Fruit fly (Drosophila melanogaster) whole organism, adult: ENCODE results near the gene CG7215.
A peak's percentile ranks its signal among the peaks of the same experiment; 100 is the strongest.

Source experiments
- CG11617 ChIP-seq: fragments of 200-800 bp; sonication (Bioruptor generic); optimal IDR thresholded peaks from 2 replicates; lab custom pipeline; 2017; ENCODE audit warnings: mild to moderate bottlenecking, missing biosample characterization, missing genetic modification reagents, missing genetic modification characterization
- CG12768 ChIP-seq: fragments of 200-800 bp; sonication (Bioruptor generic); optimal IDR thresholded peaks from 2 replicates; lab custom pipeline; 2017; ENCODE audit warnings: missing biosample characterization, missing genetic modification characterization, mild to moderate bottlenecking, moderate library complexity, missing genetic modification reagents
- CG14711 ChIP-seq: fragments of 200-800 bp; sonication (Bioruptor generic); optimal IDR thresholded peaks from 2 replicates; lab custom pipeline; 2018; ENCODE audit warnings: missing biosample characterization, mild to moderate bottlenecking, missing genetic modification characterization, moderate library complexity
- CG1620 ChIP-seq: fragments of 200-800 bp; sonication (Bioruptor generic); optimal IDR thresholded peaks from 2 replicates; lab custom pipeline; 2016; ENCODE audit warnings: missing biosample characterization, missing genetic modification characterization
- CG33017 ChIP-seq: fragments of 200-800 bp; sonication (Bioruptor generic); optimal IDR thresholded peaks from 2 replicates; lab custom pipeline; 2018; ENCODE audit warnings: missing biosample characterization, mild to moderate bottlenecking, missing genetic modification characterization, moderate library complexity
- CG5204 ChIP-seq: fragments of 200-800 bp; sonication (Bioruptor generic); optimal IDR thresholded peaks from 2 replicates; lab custom pipeline; 2016; ENCODE audit warnings: missing biosample characterization, missing genetic modification characterization
- CG7045 ChIP-seq: fragments of 200-800 bp; sonication (Bioruptor generic); optimal IDR thresholded peaks from 2 replicates; lab custom pipeline; 2017; ENCODE audit warnings: missing biosample characterization, mild to moderate bottlenecking, missing genetic modification characterization
- CG7101 ChIP-seq: fragments of 200-800 bp; sonication (Bioruptor generic); optimal IDR thresholded peaks from 2 replicates; lab custom pipeline; 2018; ENCODE audit warnings: missing biosample characterization, mild to moderate bottlenecking, missing genetic modification characterization, moderate library complexity
- Clk ChIP-seq: fragments of 200-800 bp; sonication (Bioruptor generic); optimal IDR thresholded peaks from 2 replicates; lab custom pipeline; 2017; ENCODE audit warnings: missing biosample characterization, missing genetic modification characterization
- Crg-1 ChIP-seq: fragments of 200-800 bp; sonication (Bioruptor generic); optimal IDR thresholded peaks from 2 replicates; lab custom pipeline; 2016; ENCODE audit warnings: missing biosample characterization, missing genetic modification characterization
- Hr96 ChIP-seq: fragments of 200-800 bp; sonication (Bioruptor generic); optimal IDR thresholded peaks from 2 replicates; lab custom pipeline; 2016; ENCODE audit warnings: missing biosample characterization, missing genetic modification characterization
- Mnt ChIP-seq: fragments of 200-800 bp; sonication (Bioruptor generic); optimal IDR thresholded peaks from 2 replicates; lab custom pipeline; 2016; ENCODE audit warnings: missing biosample characterization, mild to moderate bottlenecking, missing genetic modification characterization
- bab1 ChIP-seq: fragments of 200-800 bp; sonication (Bioruptor generic); optimal IDR thresholded peaks from 3 replicates; lab custom pipeline; 2019; ENCODE audit warnings: missing biosample characterization, mild to moderate bottlenecking, missing genetic modification characterization, moderate library complexity
- cic ChIP-seq: fragments of 200-800 bp; sonication (Bioruptor generic); optimal IDR thresholded peaks from 2 replicates; lab custom pipeline; 2017; ENCODE audit warnings: missing biosample characterization, mild to moderate bottlenecking, missing genetic modification characterization, moderate library complexity
- cnc ChIP-seq, 2 experiments: fragments of >200 bp; optimal IDR thresholded peaks; 2 replicates each; lab custom pipeline; 2017
- kay ChIP-seq: fragments of 200-800 bp; sonication (Bioruptor generic); peaks from one replicate; lab custom pipeline; 2016; ENCODE audit warnings: missing biosample characterization, missing genetic modification characterization, borderline replicate concordance
- ovo ChIP-seq: fragments of 200-800 bp; sonication (Bioruptor generic); optimal IDR thresholded peaks from 2 replicates; lab custom pipeline; 2016; ENCODE audit warnings: missing biosample characterization, missing genetic modification characterization
- pad ChIP-seq: fragments of 200-800 bp; sonication (Bioruptor generic); optimal IDR thresholded peaks from 3 replicates; lab custom pipeline; 2017; ENCODE audit warnings: missing biosample characterization, missing genetic modification characterization, mild to moderate bottlenecking, moderate library complexity, missing genetic modification reagents
- tj ChIP-seq: fragments of 200-800 bp; sonication (Bioruptor generic); optimal IDR thresholded peaks from 3 replicates; lab custom pipeline; 2017; ENCODE audit warnings: missing biosample characterization, mild to moderate bottlenecking, missing genetic modification characterization, moderate library complexity
- toe ChIP-seq: fragments of 200-800 bp; sonication (Bioruptor generic); optimal IDR thresholded peaks from 2 replicates; lab custom pipeline; 2016; ENCODE audit warnings: missing biosample characterization, missing genetic modification characterization

CG7215 gene

dm6 chr3R:18167173-18167415 lies at the start of gene CG7215, which contains the start of gene Prx5:
CG7215 (minus strand) TSS chr3R:18167273.
Prx5 (minus strand) TSS chr3R:18167273.
- TF ChIP-seq Clk (GFP tag; lab: Kevin White, UChicago) (no peak), pad (GFP tag; lab: Kevin White, UChicago) (no peak), CG12768 (GFP tag; lab: Kevin White, UChicago) (no peak), CG33017 (tag; lab: Kevin White, UChicago) (no peak), Crg-1 (GFP tag; lab: Kevin White, UChicago) (no peak), CG1620 (GFP tag; lab: Kevin White, UChicago) (no peak), Hr96 (no peak), bab1 (GFP tag; lab: Kevin White, UChicago) (no peak), tj (no peak), CG5204 (GFP tag; lab: Kevin White, UChicago) (no peak), CG14711 (tag; lab: Kevin White, UChicago) (no peak), cic (GFP tag; lab: Kevin White, UChicago) (no peak), CG11617 (GFP tag; lab: Kevin White, UChicago) (no peak), toe (GFP tag; lab: Kevin White, UChicago) (no peak), CG7101 (tag; lab: Kevin White, UChicago) (no peak), CG7045 (GFP tag; lab: Kevin White, UChicago) (no peak)

DNA sequence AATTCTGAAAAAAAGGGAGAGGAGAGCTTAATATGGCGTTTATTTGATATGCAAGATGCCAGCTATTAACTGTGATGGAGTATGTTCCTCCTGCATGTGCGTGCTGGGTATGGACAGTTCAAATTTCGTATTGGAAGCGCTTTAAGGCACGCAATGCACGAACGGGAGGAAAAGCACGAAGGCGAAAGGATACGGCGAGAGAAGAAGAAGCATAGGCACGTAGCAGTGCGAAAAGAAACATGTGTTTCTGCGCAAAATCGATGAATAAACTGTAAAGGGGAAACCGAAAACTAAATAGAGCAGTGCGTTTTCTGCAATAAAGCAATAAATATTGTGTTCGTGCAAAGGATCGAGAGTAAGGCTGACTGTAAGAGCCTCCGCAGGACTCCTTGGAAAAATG lies 48.8 kb upstream of the CG7215 start, which contains the start of gene CG14314:
CG14314 (plus strand) TSS at position 243 of the 400 bp plus-strand sequence.
- no peak for TF ChIP-seq CG7045 (GFP tag; lab: Kevin White, UChicago)
- no peak for TF ChIP-seq toe (GFP tag; lab: Kevin White, UChicago)
- no peak for TF ChIP-seq CG1620 (GFP tag; lab: Kevin White, UChicago)
- no peak for TF ChIP-seq cnc (optimal IDR thresholded peaks at IDR 0.05; lab: Kevin White, UChicago)
- no peak for TF ChIP-seq CG11617 (GFP tag; lab: Kevin White, UChicago)
- no peak for TF ChIP-seq cic (GFP tag; lab: Kevin White, UChicago)

DNA sequence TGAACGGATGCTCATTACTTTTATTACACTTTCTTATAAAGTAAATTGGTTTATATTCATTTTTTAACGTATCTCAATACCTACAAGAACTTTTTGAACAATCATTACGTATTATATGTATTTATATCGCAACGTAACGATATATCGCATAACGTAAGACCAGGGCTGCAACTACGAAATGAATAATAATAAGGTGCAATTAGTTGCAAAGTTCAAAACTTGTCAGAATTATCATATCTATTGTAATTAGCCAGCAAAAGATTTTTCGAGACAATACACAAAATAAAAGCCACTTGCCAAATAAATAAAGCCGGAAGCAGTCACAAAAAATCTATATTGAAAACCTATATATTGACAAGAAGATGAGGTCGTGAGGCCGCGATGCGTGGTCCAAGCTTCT lies 48.2 kb upstream of the CG7215 start:
- TF ChIP-seq bab1 (GFP tag; lab: Kevin White, UChicago): peak; percentile 52
- peak; percentile 29 for TF ChIP-seq Mnt (GFP tag; lab: Kevin White, UChicago)
- TF ChIP-seq CG7101 (tag; lab: Kevin White, UChicago): peak; percentile 10
- TF ChIP-seq CG14711 (tag; lab: Kevin White, UChicago): peak; percentile 22
- TF ChIP-seq Hr96: peak; percentile 55
- peak; percentile 69 for TF ChIP-seq toe (GFP tag; lab: Kevin White, UChicago)
- peak; percentile 22 for TF ChIP-seq CG11617 (GFP tag; lab: Kevin White, UChicago)
- TF ChIP-seq CG12768 (GFP tag; lab: Kevin White, UChicago): peak; percentile 35
- no peak for TF ChIP-seq Clk (GFP tag; lab: Kevin White, UChicago)
- peak; percentile 31 for TF ChIP-seq CG5204 (GFP tag; lab: Kevin White, UChicago)
- TF ChIP-seq Crg-1 (GFP tag; lab: Kevin White, UChicago): no peak
- no peak for TF ChIP-seq CG7045 (GFP tag; lab: Kevin White, UChicago)
- TF ChIP-seq CG1620 (GFP tag; lab: Kevin White, UChicago): no peak
- TF ChIP-seq ovo (GFP tag; lab: Kevin White, UChicago): no peak
- TF ChIP-seq CG33017 (tag; lab: Kevin White, UChicago): peak; percentile 32
- no peak for TF ChIP-seq tj

dm6 chr3R:18208479-18208878 lies 41.4 kb upstream of the CG7215 start, which contains the start of gene CG44158:
CG44158 (plus strand) TSS chr3R:18208779.
- TF ChIP-seq Mnt (GFP tag; lab: Kevin White, UChicago): no peak
- TF ChIP-seq Hr96: no peak
- no peak for TF ChIP-seq CG14711 (tag; lab: Kevin White, UChicago)
- TF ChIP-seq CG7045 (GFP tag; lab: Kevin White, UChicago): no peak
- TF ChIP-seq cic (GFP tag; lab: Kevin White, UChicago): no peak
- no peak for TF ChIP-seq bab1 (GFP tag; lab: Kevin White, UChicago)
- TF ChIP-seq CG7101 (tag; lab: Kevin White, UChicago): no peak
- no peak for TF ChIP-seq pad (GFP tag; lab: Kevin White, UChicago)
- no peak for TF ChIP-seq toe (GFP tag; lab: Kevin White, UChicago)
- no peak for TF ChIP-seq CG1620 (GFP tag; lab: Kevin White, UChicago)
- no peak for TF ChIP-seq CG33017 (tag; lab: Kevin White, UChicago)
- TF ChIP-seq tj: no peak
- TF ChIP-seq CG12768 (GFP tag; lab: Kevin White, UChicago): no peak

DNA sequence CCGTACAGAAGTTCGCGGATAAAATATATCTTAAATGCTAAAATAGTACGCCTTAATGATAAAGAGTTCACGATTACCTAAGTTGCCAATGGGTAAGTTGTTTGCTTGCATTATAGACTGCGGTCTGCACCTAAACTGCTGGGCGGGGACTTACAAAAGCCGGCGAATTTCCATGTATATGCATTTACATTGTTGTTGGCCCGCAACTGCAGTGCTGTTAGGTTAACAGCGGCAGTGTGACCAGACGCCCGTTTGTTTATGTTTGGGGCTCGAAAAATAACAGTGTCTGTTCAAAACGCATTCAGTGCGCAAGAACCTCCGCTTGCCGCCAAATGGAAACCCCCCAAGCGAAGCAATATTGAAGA lies 32.8 kb upstream of the CG7215 start:
- TF ChIP-seq CG1620 (GFP tag; lab: Kevin White, UChicago) (no peak), Crg-1 (GFP tag; lab: Kevin White, UChicago) (no peak), CG12768 (GFP tag; lab: Kevin White, UChicago) (no peak), kay (GFP tag; lab: Kevin White, UChicago) (no peak), bab1 (GFP tag; lab: Kevin White, UChicago) (no peak), CG33017 (tag; lab: Kevin White, UChicago) (no peak), Clk (GFP tag; lab: Kevin White, UChicago) (no peak), CG7101 (tag; lab: Kevin White, UChicago) (no peak), CG14711 (tag; lab: Kevin White, UChicago) (no peak), cnc (optimal IDR thresholded peaks at IDR 0.05; lab: Kevin White, UChicago) (no peak), cic (GFP tag; lab: Kevin White, UChicago) (no peak), ovo (GFP tag; lab: Kevin White, UChicago) (no peak), tj (no peak), Mnt (GFP tag; lab: Kevin White, UChicago) (no peak), CG5204 (GFP tag; lab: Kevin White, UChicago) (no peak), toe (GFP tag; lab: Kevin White, UChicago) (no peak), Hr96 (no peak), pad (GFP tag; lab: Kevin White, UChicago) (no peak), CG11617 (GFP tag; lab: Kevin White, UChicago) (no peak), CG7045 (GFP tag; lab: Kevin White, UChicago) (no peak)
